Fruit fly (Drosophila melanogaster) whole organism, embryonic: ENCODE data around the gene CG4660.
A peak's percentile ranks its signal among the peaks of the same experiment; 100 is the strongest.

Experiments used
- Atf-2 ChIP-seq: fragments of 200-800 bp; sonication (Bioruptor generic); optimal IDR thresholded peaks from 2 replicates; lab custom pipeline; 2016; ENCODE audit warnings: missing biosample characterization, missing genetic modification characterization
- B-H2 ChIP-seq: fragments of 200-800 bp; sonication (Bioruptor generic); optimal IDR thresholded peaks from 2 replicates; lab custom pipeline; 2018; ENCODE audit warnings: missing biosample characterization, mild to moderate bottlenecking, missing genetic modification characterization
- CG10267 ChIP-seq: fragments of 200-800 bp; sonication (Bioruptor generic); optimal IDR thresholded peaks from 2 replicates; lab custom pipeline; 2018; ENCODE audit warnings: missing biosample characterization, mild to moderate bottlenecking, missing genetic modification characterization, moderate library complexity
- CG11695 ChIP-seq: fragments of 200-800 bp; sonication (Bioruptor generic); IDR thresholded peaks from 3 replicates; pipeline ENCODE4 v1.3.6; 2022; ENCODE audit warnings: missing biosample characterization, missing genetic modification characterization
- CG12659 ChIP-seq: fragments of 200-800 bp; sonication (Bioruptor generic); optimal IDR thresholded peaks from 3 replicates; lab custom pipeline; 2017; ENCODE audit warnings: mild to moderate bottlenecking, missing biosample characterization, missing genetic modification reagents, missing genetic modification characterization
- CG12942 ChIP-seq: fragments of 200-800 bp; sonication (Bioruptor generic); optimal IDR thresholded peaks from 3 replicates; lab custom pipeline; 2016; ENCODE audit warnings: missing biosample characterization, missing genetic modification characterization
- CG14710 ChIP-seq: fragments of 200-800 bp; sonication (Bioruptor generic); optimal IDR thresholded peaks from 3 replicates; lab custom pipeline; 2019; ENCODE audit warnings: missing biosample characterization, mild to moderate bottlenecking, missing genetic modification characterization, moderate library complexity
- CG15514 ChIP-seq: fragments of 200-800 bp; sonication (Bioruptor generic); optimal IDR thresholded peaks from 3 replicates; lab custom pipeline; 2017; ENCODE audit warnings: missing biosample characterization, missing genetic modification characterization, mild to moderate bottlenecking, moderate library complexity, missing genetic modification reagents
- CG1647 ChIP-seq: fragments of 200-800 bp; sonication (Bioruptor generic); optimal IDR thresholded peaks from 3 replicates; lab custom pipeline; 2016; ENCODE audit warnings: missing biosample characterization, missing genetic modification characterization
- CG16779 ChIP-seq: fragments of 200-800 bp; sonication (Bioruptor generic); IDR thresholded peaks from 2 replicates; pipeline ENCODE4 v1.3.6; 2022; ENCODE audit warnings: missing biosample characterization, missing genetic modification characterization
- CG17328 ChIP-seq: fragments of 200-800 bp; sonication (Bioruptor generic); IDR thresholded peaks from 2 replicates; pipeline ENCODE4 v1.3.6; 2022; ENCODE audit warnings: missing biosample characterization, missing genetic modification characterization
- CG18262 ChIP-seq: fragments of 200-800 bp; optimal IDR thresholded peaks from 3 replicates; lab custom pipeline; 2019; ENCODE audit warnings: missing biosample characterization, mild to moderate bottlenecking, missing genetic modification characterization, moderate library complexity
- CG1832 ChIP-seq: fragments of 200-800 bp; sonication (Bioruptor generic); optimal IDR thresholded peaks from 2 replicates; lab custom pipeline; 2017; ENCODE audit warnings: missing biosample characterization, mild to moderate bottlenecking, missing genetic modification characterization, inconsistent platforms
- CG18599 ChIP-seq: fragments of 200-800 bp; sonication (Bioruptor generic); optimal IDR thresholded peaks from 3 replicates; lab custom pipeline; 2017; ENCODE audit warnings: missing biosample characterization, missing genetic modification characterization, mild to moderate bottlenecking, moderate library complexity, missing genetic modification reagents
- CG2889 ChIP-seq: fragments of 200-800 bp; sonication (Bioruptor generic); IDR thresholded peaks from 3 replicates; pipeline ENCODE4 v1.3.6; 2022; ENCODE audit warnings: missing biosample characterization, missing genetic modification characterization
- CG32532 ChIP-seq: fragments of 200-800 bp; sonication (Bioruptor generic); IDR thresholded peaks from 2 replicates; pipeline ENCODE4 v1.3.6; 2022; ENCODE audit warnings: missing biosample characterization, missing genetic modification characterization
- CG3281 ChIP-seq: fragments of 200-800 bp; sonication (Bioruptor generic); optimal IDR thresholded peaks from 3 replicates; lab custom pipeline; 2017; ENCODE audit warnings: missing biosample characterization, mild to moderate bottlenecking, missing genetic modification characterization
- CG34376 ChIP-seq: fragments of 200-800 bp; sonication (Bioruptor generic); optimal IDR thresholded peaks from 2 replicates; lab custom pipeline; 2018; ENCODE audit warnings: missing biosample characterization, mild to moderate bottlenecking, missing genetic modification characterization
- CG4730 ChIP-seq: fragments of 200-800 bp; sonication (Bioruptor generic); IDR thresholded peaks from 2 replicates; pipeline ENCODE4 v1.3.6; 2022; ENCODE audit warnings: missing biosample characterization, missing genetic modification characterization
- CG7839 ChIP-seq: fragments of 200-800 bp; sonication (Bioruptor generic); optimal IDR thresholded peaks from 3 replicates; lab custom pipeline; 2018; ENCODE audit warnings: missing biosample characterization, mild to moderate bottlenecking, missing genetic modification characterization, moderate library complexity
- D19A ChIP-seq: fragments of 200-800 bp; optimal IDR thresholded peaks from 3 replicates; lab custom pipeline; 2019; ENCODE audit warnings: missing biosample characterization, mild to moderate bottlenecking, missing genetic modification characterization, moderate library complexity
- Drgx ChIP-seq: fragments of 200-800 bp; sonication (Bioruptor generic); IDR thresholded peaks from 2 replicates; pipeline ENCODE4 v1.3.6; 2022; ENCODE audit warnings: missing biosample characterization, missing genetic modification characterization
- ERR ChIP-seq: fragments of 200-800 bp; sonication (Bioruptor generic); optimal IDR thresholded peaks from 2 replicates; lab custom pipeline; 2016; ENCODE audit warnings: missing biosample characterization, missing genetic modification characterization
- Hmr ChIP-seq: fragments of 200-800 bp; sonication (Bioruptor generic); optimal IDR thresholded peaks from 3 replicates; lab custom pipeline; 2017; ENCODE audit warnings: mild to moderate bottlenecking, missing biosample characterization, missing genetic modification reagents, missing genetic modification characterization
- Max ChIP-seq: fragments of 200-800 bp; sonication (Bioruptor generic); optimal IDR thresholded peaks from 2 replicates; lab custom pipeline; 2016; ENCODE audit warnings: missing biosample characterization, mild to moderate bottlenecking, missing genetic modification characterization
- Mes4 ChIP-seq: fragments of 200-800 bp; sonication (Bioruptor generic); optimal IDR thresholded peaks from 2 replicates; lab custom pipeline; 2016; ENCODE audit warnings: missing biosample characterization, missing genetic modification characterization
- Mrtf ChIP-seq: fragments of 200-800 bp; sonication (Bioruptor generic); IDR thresholded peaks from 3 replicates; pipeline ENCODE4 v1.3.6; 2022; ENCODE audit warnings: missing biosample characterization, missing genetic modification characterization
- NC2β ChIP-seq: fragments of 200-800 bp; sonication (Bioruptor generic); optimal IDR thresholded peaks from 2 replicates; lab custom pipeline; 2016; ENCODE audit warnings: missing biosample characterization, missing genetic modification characterization
- Nf-YA ChIP-seq: fragments of 200-800 bp; sonication (Bioruptor generic); IDR thresholded peaks from 2 replicates; pipeline ENCODE4 v1.3.6; 2022; ENCODE audit warnings: missing biosample characterization, missing genetic modification characterization
- Side ChIP-seq: fragments of 200-800 bp; sonication (Bioruptor generic); optimal IDR thresholded peaks from 2 replicates; lab custom pipeline; 2016; ENCODE audit warnings: missing biosample characterization, missing genetic modification characterization
- Spps ChIP-seq: fragments of 200-800 bp; sonication (Bioruptor generic); optimal IDR thresholded peaks from 2 replicates; lab custom pipeline; 2018; ENCODE audit warnings: missing biosample characterization, mild to moderate bottlenecking, missing genetic modification characterization
- bowl ChIP-seq: fragments of 200-800 bp; sonication (Bioruptor generic); IDR thresholded peaks from 2 replicates; pipeline ENCODE4 v1.3.6; 2022; ENCODE audit warnings: missing biosample characterization, missing genetic modification characterization
- chn ChIP-seq: fragments of 200-800 bp; sonication (Bioruptor generic); optimal IDR thresholded peaks from 2 replicates; lab custom pipeline; 2016; ENCODE audit warnings: missing biosample characterization, missing genetic modification characterization
- ci ChIP-seq: fragments of 200-800 bp; sonication (Bioruptor generic); IDR thresholded peaks from 3 replicates; pipeline ENCODE4 v1.3.6; 2022; ENCODE audit warnings: missing biosample characterization, missing genetic modification characterization
- crol ChIP-seq: fragments of 200-800 bp; sonication (Bioruptor generic); IDR thresholded peaks from 2 replicates; pipeline ENCODE4 v1.3.6; 2022; ENCODE audit warnings: missing biosample characterization, missing genetic modification characterization
- dati ChIP-seq: fragments of 200-800 bp; sonication (Bioruptor generic); IDR thresholded peaks from 2 replicates; pipeline ENCODE4 v1.3.6; 2022; ENCODE audit warnings: missing biosample characterization, missing genetic modification characterization
- dm ChIP-seq: fragments of 200-800 bp; sonication (Bioruptor generic); optimal IDR thresholded peaks from 3 replicates; lab custom pipeline; 2016; ENCODE audit warnings: missing biosample characterization, missing genetic modification characterization
- dmrt99B ChIP-seq: fragments of 200-800 bp; sonication (Bioruptor generic); optimal IDR thresholded peaks from 2 replicates; lab custom pipeline; 2018; ENCODE audit warnings: missing biosample characterization, mild to moderate bottlenecking, missing genetic modification characterization, moderate library complexity
- fd3F ChIP-seq: fragments of 200-800 bp; sonication (Bioruptor generic); optimal IDR thresholded peaks from 2 replicates; lab custom pipeline; 2018; ENCODE audit warnings: missing biosample characterization, mild to moderate bottlenecking, missing genetic modification characterization, moderate library complexity
- ham ChIP-seq: fragments of 200-800 bp; sonication (Bioruptor generic); IDR thresholded peaks from 2 replicates; pipeline ENCODE4 v1.3.6; 2022; ENCODE audit warnings: missing biosample characterization, missing genetic modification characterization
- lmd ChIP-seq: fragments of 200-800 bp; sonication (Bioruptor generic); IDR thresholded peaks from 2 replicates; pipeline ENCODE4 v1.3.6; 2022; ENCODE audit warnings: missing biosample characterization, missing genetic modification characterization
- mirr ChIP-seq: fragments of 200-800 bp; sonication (Bioruptor generic); optimal IDR thresholded peaks from 3 replicates; lab custom pipeline; 2018; ENCODE audit warnings: missing biosample characterization, mild to moderate bottlenecking, missing genetic modification characterization
- mld ChIP-seq: fragments of 200-800 bp; sonication (Bioruptor generic); IDR thresholded peaks from 3 replicates; pipeline ENCODE4 v1.3.6; 2022; ENCODE audit warnings: missing biosample characterization, missing genetic modification characterization; ENCODE audit not compliant: partially characterized antibody
- pho ChIP-seq: fragments of 200-800 bp; sonication (Bioruptor generic); optimal IDR thresholded peaks from 2 replicates; lab custom pipeline; 2016; ENCODE audit warnings: missing biosample characterization, missing genetic modification characterization
- phol ChIP-seq: fragments of 200-800 bp; sonication (Bioruptor generic); optimal IDR thresholded peaks from 3 replicates; lab custom pipeline; 2018; ENCODE audit warnings: missing biosample characterization, mild to moderate bottlenecking, missing genetic modification characterization, moderate library complexity
- pum ChIP-seq: fragments of 200-800 bp; sonication (Bioruptor generic); optimal IDR thresholded peaks from 2 replicates; lab custom pipeline; 2016; ENCODE audit warnings: missing biosample characterization, missing genetic modification characterization
- rib ChIP-seq: fragments of 200-800 bp; sonication (Bioruptor generic); IDR thresholded peaks from 2 replicates; pipeline ENCODE4 v1.3.6; 2022; ENCODE audit warnings: missing biosample characterization, missing genetic modification characterization
- scrt ChIP-seq: fragments of 200-800 bp; sonication (Bioruptor generic); optimal IDR thresholded peaks from 2 replicates; lab custom pipeline; 2018; ENCODE audit warnings: missing biosample characterization, mild to moderate bottlenecking, missing genetic modification characterization, moderate library complexity
- ssp ChIP-seq: fragments of 200-800 bp; sonication (Bioruptor generic); IDR thresholded peaks from 2 replicates; pipeline ENCODE4 v1.3.6; 2022; ENCODE audit warnings: missing biosample characterization, missing genetic modification characterization
- trh ChIP-seq: fragments of 200-800 bp; sonication (Bioruptor generic); optimal IDR thresholded peaks from 2 replicates; lab custom pipeline; 2016; ENCODE audit warnings: missing biosample characterization, missing genetic modification characterization
- yki ChIP-seq: fragments of >200 bp; optimal IDR thresholded peaks from 3 replicates; lab custom pipeline; 2018
- zf30C ChIP-seq: fragments of 200-800 bp; sonication (Bioruptor generic); optimal IDR thresholded peaks from 3 replicates; lab custom pipeline; 2018; ENCODE audit warnings: missing biosample characterization, mild to moderate bottlenecking, missing genetic modification characterization

The CG4660 gene

DNA sequence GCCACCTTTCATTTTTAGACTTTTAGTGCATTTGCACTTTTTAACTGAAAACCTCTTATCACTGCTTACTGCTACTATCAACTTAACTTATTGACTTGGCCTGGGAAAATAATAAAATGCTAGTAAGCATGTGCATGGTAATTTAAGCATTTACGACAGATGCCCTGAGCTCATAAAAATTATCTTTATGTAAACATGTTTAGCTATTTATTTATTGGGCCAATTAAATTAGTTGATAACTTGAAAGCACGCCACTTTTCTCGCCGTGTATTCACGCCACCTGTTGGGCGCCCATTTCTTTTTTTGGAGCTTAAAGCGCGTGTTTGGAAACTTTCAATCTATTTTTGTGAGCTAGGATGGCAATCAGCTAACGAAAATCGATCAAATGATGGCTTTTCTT, 11.1 kb upstream of the CG4660 start (continued):
- TF ChIP-seq Mrtf (GFP tag; lab: Robert Waterston, UW) (no peak), CG12942 (GFP tag; lab: Kevin White, UChicago) (no peak), CG32532 (GFP tag; lab: Robert Waterston, UW) (no peak), CG1647 (GFP tag; lab: Kevin White, UChicago) (no peak), chn (GFP tag; lab: Kevin White, UChicago) (no peak), CG15514 (GFP tag; lab: Kevin White, UChicago) (no peak), CG17328 (GFP tag; lab: Robert Waterston, UW) (0 out of 2 replicates have a peak, but pooled peaks have one; percentile 24), mirr (GFP tag; lab: Kevin White, UChicago) (no peak), Nf-YA (GFP tag; lab: Robert Waterston, UW) (no peak), pho (GFP tag; lab: Kevin White, UChicago) (no peak), CG1832 (GFP tag; lab: Kevin White, UChicago) (no peak), fd3F (GFP tag; lab: Kevin White, UChicago) (no peak), Atf-2 (GFP tag; lab: Kevin White, UChicago) (no peak), CG3281 (peak; percentile 18), B-H2 (GFP tag; lab: Kevin White, UChicago) (no peak), dati (GFP tag; lab: Robert Waterston, UW) (no peak), CG2889 (GFP tag; lab: Robert Waterston, UW) (no peak), CG16779 (no peak), Max (GFP tag; lab: Kevin White, UChicago) (no peak), Hmr (GFP tag; lab: Kevin White, UChicago) (peak; percentile 25), crol (GFP tag; lab: Robert Waterston, UW) (no peak), Side (no peak), CG18262 (tag; lab: Kevin White, UChicago) (peak; percentile 21), bowl (GFP tag; lab: Robert Waterston, UW) (no peak), Mes4 (GFP tag; lab: Kevin White, UChicago) (no peak), zf30C (GFP tag; lab: Kevin White, UChicago) (no peak), CG11695 (GFP tag; lab: Robert Waterston, UW) (no peak), D19A (tag; lab: Kevin White, UChicago) (no peak), mld (GFP tag; lab: Robert Waterston, UW) (no peak), ssp (GFP tag; lab: Robert Waterston, UW) (no peak), CG4730 (GFP tag; lab: Robert Waterston, UW) (no peak), scrt (peak; percentile 57), phol (tag; lab: Kevin White, UChicago) (peak; percentile 32), ci (GFP tag; lab: Robert Waterston, UW) (0 out of 3 replicates have a peak, but pooled peaks have one; percentile 34), CG10267 (no peak), Drgx (GFP tag; lab: Robert Waterston, UW) (no peak), dm (GFP tag; lab: Kevin White, UChicago) (no peak), ham (GFP tag; lab: Robert Waterston, UW) (no peak), CG7839 (tag; lab: Kevin White, UChicago) (peak; percentile 55), CG14710 (tag; lab: Kevin White, UChicago) (no peak), dmrt99B (tag; lab: Kevin White, UChicago) (peak; percentile 49), ERR (GFP tag; lab: Kevin White, UChicago) (no peak), Spps (tag; lab: Kevin White, UChicago) (no peak), CG18599 (GFP tag; lab: Kevin White, UChicago) (peak; percentile 21), pum (GFP tag; lab: Kevin White, UChicago) (no peak), yki (lab: Kevin White, UChicago) (no peak), rib (GFP tag; lab: Robert Waterston, UW) (no peak), lmd (GFP tag; lab: Robert Waterston, UW) (peak; percentile 42; the same call in 1 of the 2 replicates), trh (no peak), CG34376 (GFP tag; lab: Kevin White, UChicago) (no peak), NC2β (GFP tag; lab: Kevin White, UChicago) (no peak), CG12659 (GFP tag; lab: Kevin White, UChicago) (peak; percentile 2)
